Worm (Caenorhabditis elegans): ENCODE measurements around the gene T05A8.11.

DNA sequence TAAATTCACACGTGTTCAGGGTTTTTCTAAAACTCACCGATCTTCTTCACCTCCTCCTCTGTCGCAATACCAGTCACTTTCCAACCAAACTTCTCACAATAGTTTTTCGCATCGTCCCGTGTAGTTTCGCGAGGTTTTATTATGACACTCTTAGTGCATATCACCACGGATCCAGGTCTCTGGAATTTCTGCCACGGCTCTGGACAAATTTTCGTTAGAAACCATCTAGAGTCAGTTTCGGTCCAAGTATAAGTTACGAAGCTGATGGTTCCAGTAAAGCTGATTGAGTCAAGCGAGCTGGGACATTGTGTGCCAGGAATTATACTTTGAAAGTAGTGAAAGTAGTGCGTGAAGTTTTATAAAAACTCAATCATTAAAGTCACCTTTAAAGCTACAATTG lies 30.9 kb upstream of the T05A8.11 start:
- TF ChIP-seq athp-1 (tag; optimal IDR thresholded peaks at IDR 0.05): no peak
- TF ChIP-seq C06A6.2 (GFP tag; conservative IDR thresholded peaks at IDR 0.05): no peak
- no peak for TF ChIP-seq tbp1 (GFP tag; optimal IDR thresholded peaks at IDR 0.05)
- TF ChIP-seq repo-1 (tag; optimal IDR thresholded peaks at IDR 0.05): no peak
- TF ChIP-seq attf-6 (GFP tag; IDR thresholded peaks at IDR 0.05): no peak
- TF ChIP-seq F39B2.1 (GFP tag; IDR thresholded peaks at IDR 0.05): no peak
- TF ChIP-seq xnd-1 (tag; optimal IDR thresholded peaks at IDR 0.05): no peak
- no peak for TF ChIP-seq Y53G8AR.9 (GFP tag; conservative IDR thresholded peaks at IDR 0.05)
- no peak for TF ChIP-seq ztf-22 (GFP tag; optimal IDR thresholded peaks at IDR 0.05)
